Worm (Caenorhabditis elegans): ENCODE results near the gene rpt-4.
A peak's percentile ranks its signal among the peaks of the same experiment; 100 is the strongest.

Gene rpt-4

ce11 chrII:43640-44039, 2.4 kb downstream of the rpt-4 start, which contains the start of gene nfyc-1:
Gene nfyc-1, plus strand, starts transcription at chrII:43907.
- TF ChIP-seq tbx-9 (tag; optimal IDR thresholded peaks at IDR 0.05; ENCODE audit: borderline replicate concordance) = no peak
- no peak for TF ChIP-seq madf-10 (tag; optimal IDR thresholded peaks at IDR 0.05)
- TF ChIP-seq lin-35 (GFP tag; optimal IDR thresholded peaks at IDR 0.05) = peak in 1 of 3 experiments; percentile 57
- TF ChIP-seq snpc-4 (GFP tag; optimal IDR thresholded peaks at IDR 0.05) = no peak
- peak in 2 of 4 experiments; percentile 4 to 37 for TF ChIP-seq snpc-4 (tag; optimal IDR thresholded peaks at IDR 0.05)
- TF ChIP-seq F33H1.4 (GFP tag; IDR thresholded peaks at IDR 0.05) = no peak
- TF ChIP-seq dox-1 (GFP tag; IDR thresholded peaks at IDR 0.05) = peak; percentile 41; the same call in 1 of the 2 replicates
- TF ChIP-seq efl-1 (GFP tag; optimal IDR thresholded peaks at IDR 0.05) = peak; percentile 27
- TF ChIP-seq atf-7 (tag; optimal IDR thresholded peaks at IDR 0.05) = no peak
- no peak for TF ChIP-seq dpff-1 (tag; optimal IDR thresholded peaks at IDR 0.05)
- TF ChIP-seq cebp-1 (GFP tag; IDR thresholded peaks at IDR 0.05) = no peak
- TF ChIP-seq cebp-1 (tag; optimal IDR thresholded peaks at IDR 0.05) = peak; percentile 10
- TF ChIP-seq tlf-1 (GFP tag; optimal IDR thresholded peaks at IDR 0.05) = no peak
- TF ChIP-seq unc-62 (GFP tag; optimal IDR thresholded peaks at IDR 0.05) = no peak
- TF ChIP-seq ZK185.1 (tag; optimal IDR thresholded peaks at IDR 0.05; ENCODE audit: poor library complexity, severe bottlenecking) = peak; percentile 26
- peak; percentile 81 for TF ChIP-seq mcd-1 (GFP tag; IDR thresholded peaks at IDR 0.05)
- peak; percentile 66 for TF ChIP-seq D2030.7 (GFP tag; IDR thresholded peaks at IDR 0.05)
- TF ChIP-seq rec-8 (tag; optimal IDR thresholded peaks at IDR 0.05) = no peak
- TF ChIP-seq rcor-1 (GFP tag; IDR thresholded peaks at IDR 0.05) = peak; percentile 41; the same call in 1 of the 2 replicates
- no peak for TF ChIP-seq nhr-27 (tag; optimal IDR thresholded peaks at IDR 0.05)
- TF ChIP-seq ztf-18 (tag; optimal IDR thresholded peaks at IDR 0.05) = no peak
- no peak for TF ChIP-seq bed-1 (GFP tag; IDR thresholded peaks at IDR 0.05)
- TF ChIP-seq B0336.3 (GFP tag; IDR thresholded peaks at IDR 0.05) = no peak
- peak; percentile 44; the same call in 1 of the 2 replicates for TF ChIP-seq madf-6 (GFP tag; IDR thresholded peaks at IDR 0.05)
- no peak for TF ChIP-seq pbrm-1 (GFP tag; IDR thresholded peaks at IDR 0.05)
- no peak for TF ChIP-seq fkh-3 (tag; optimal IDR thresholded peaks at IDR 0.05)
- TF ChIP-seq attf-6 (GFP tag; IDR thresholded peaks at IDR 0.05) = no peak
- peak; percentile 17 for TF ChIP-seq dpl-1 (GFP tag; optimal IDR thresholded peaks at IDR 0.05)
- TF ChIP-seq let-607 (tag; optimal IDR thresholded peaks at IDR 0.05) = peak in 1 of 2 experiments; percentile 19
- TF ChIP-seq K11D2.4 (GFP tag; IDR thresholded peaks at IDR 0.05) = no peak
- no peak for TF ChIP-seq egrh-3 (GFP tag; IDR thresholded peaks at IDR 0.05)
- peak; percentile 7 for TF ChIP-seq ceh-27 (GFP tag; optimal IDR thresholded peaks at IDR 0.05)
- TF ChIP-seq repo-1 (tag; optimal IDR thresholded peaks at IDR 0.05) = no peak
- TF ChIP-seq let-526 (GFP tag; IDR thresholded peaks at IDR 0.05) = no peak
- no peak for TF ChIP-seq ceh-58 (GFP tag; IDR thresholded peaks at IDR 0.05)
- TF ChIP-seq C06A6.2 (GFP tag; conservative IDR thresholded peaks at IDR 0.05) = no peak
- peak; percentile 27 for TF ChIP-seq lin-40 (tag; optimal IDR thresholded peaks at IDR 0.05)

ce11 chrII:41914-42313, 4.1 kb downstream of the rpt-4 start, which contains the start of gene F23F1.10:
Gene F23F1.10, minus strand, starts transcription at chrII:41982.
- TF ChIP-seq F57C9.4 (tag; optimal IDR thresholded peaks at IDR 0.05) (no peak), rcor-1 (GFP tag; IDR thresholded peaks at IDR 0.05) (no peak), sea-2 (GFP tag; IDR thresholded peaks at IDR 0.05) (no peak), lin-54 (GFP tag; optimal IDR thresholded peaks at IDR 0.05) (no peak), lsl-1 (GFP tag; optimal IDR thresholded peaks at IDR 0.05) (no peak), cebp-1 (GFP tag; IDR thresholded peaks at IDR 0.05) (no peak), cebp-1 (tag; optimal IDR thresholded peaks at IDR 0.05) (no peak), tbp1 (GFP tag; optimal IDR thresholded peaks at IDR 0.05) (peak; percentile 16), ceh-91 (GFP tag; IDR thresholded peaks at IDR 0.05) (no peak), mel-28 (tag; optimal IDR thresholded peaks at IDR 0.05; ENCODE audit: borderline replicate concordance) (no peak), ceh-100 (GFP tag; IDR thresholded peaks at IDR 0.05) (no peak), hlh-26 (GFP tag; conservative IDR thresholded peaks at IDR 0.05) (no peak), lir-1 (GFP tag; conservative IDR thresholded peaks at IDR 0.05) (no peak), F39B2.1 (GFP tag; IDR thresholded peaks at IDR 0.05) (no peak), tlf-1 (GFP tag; optimal IDR thresholded peaks at IDR 0.05) (peak; percentile 34), F52B5.7 (tag; optimal IDR thresholded peaks at IDR 0.05) (no peak), dox-1 (GFP tag; IDR thresholded peaks at IDR 0.05) (no peak), F55B11.4 (tag; optimal IDR thresholded peaks at IDR 0.05; ENCODE audit: borderline replicate concordance, insufficient read depth) (no peak)

Measured in whole organism, young adult.